Worm (Caenorhabditis elegans): ENCODE results near the gene lst-5.

DNA sequence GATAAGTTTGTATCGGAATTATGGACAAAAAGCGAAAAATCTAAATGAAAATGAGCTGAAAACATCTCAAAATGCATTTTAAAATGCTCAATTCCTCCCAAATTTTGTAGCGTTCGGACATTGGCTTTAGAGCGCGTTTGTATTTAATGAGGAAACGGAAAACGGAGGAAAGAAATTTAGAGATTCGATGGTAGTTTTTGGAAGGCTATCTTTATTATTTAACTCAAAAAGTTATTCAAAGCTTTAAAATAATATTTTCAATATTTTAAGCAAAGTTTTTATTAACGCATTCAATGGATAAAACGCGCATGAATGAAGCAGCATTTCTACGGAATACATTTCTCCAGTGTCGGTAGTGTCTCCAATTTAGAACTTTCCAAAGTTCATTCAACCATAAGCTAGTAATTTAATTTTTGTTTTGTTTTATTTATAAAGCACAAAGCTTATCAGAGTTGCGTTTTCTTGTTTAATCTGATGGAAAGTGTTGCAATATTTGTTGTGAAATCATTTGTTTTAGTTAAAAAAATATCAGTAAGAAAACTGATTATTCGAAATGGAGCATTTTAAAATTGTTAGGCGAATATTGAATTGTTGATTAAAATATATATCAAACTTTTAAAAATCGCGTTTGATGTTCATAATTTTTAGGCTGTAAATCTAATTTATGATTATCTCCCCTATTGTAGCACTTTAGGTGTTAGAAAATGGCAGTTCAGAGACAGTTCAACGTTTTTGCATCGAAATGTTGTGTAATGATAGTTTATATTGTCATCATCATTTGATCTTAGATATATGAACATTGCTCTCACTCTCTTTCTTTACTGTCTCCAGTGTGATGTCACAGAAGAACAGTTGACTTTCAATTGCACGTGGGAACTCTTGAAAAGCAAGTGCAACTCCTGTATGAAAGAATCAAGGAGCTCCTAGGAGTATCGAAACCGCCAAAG, 50.1 kb downstream of the lst-5 start:
- no peak for TF ChIP-seq unc-62 (GFP tag; optimal IDR thresholded peaks at IDR 0.05)
- peak; percentile 80 for TF ChIP-seq lsy-2 (tag; optimal IDR thresholded peaks at IDR 0.05)
- no peak for TF ChIP-seq pha-4 (tag; optimal IDR thresholded peaks at IDR 0.05)
- TF ChIP-seq lin-13 (tag; optimal IDR thresholded peaks at IDR 0.05), result peak; percentile 4
- TF ChIP-seq elt-1 (tag; optimal IDR thresholded peaks at IDR 0.05; ENCODE audit: borderline replicate concordance, insufficient read depth), result no peak
- TF ChIP-seq sem-2 (GFP tag; optimal IDR thresholded peaks at IDR 0.05), result no peak
- no peak for TF ChIP-seq ceh-39 (tag; optimal IDR thresholded peaks at IDR 0.05)
- no peak for TF ChIP-seq M03D4.4 (tag; optimal IDR thresholded peaks at IDR 0.05)
- no peak for TF ChIP-seq blmp-1 (tag; optimal IDR thresholded peaks at IDR 0.05)
- TF ChIP-seq ceh-83 (GFP tag; optimal IDR thresholded peaks at IDR 0.05), result no peak
- TF ChIP-seq nhr-12 (tag; optimal IDR thresholded peaks at IDR 0.05), result no peak
- no peak for TF ChIP-seq ztf-11 (tag; optimal IDR thresholded peaks at IDR 0.05)

Data from whole organism, mixed stage, embryonic.